Fruit fly (Drosophila melanogaster) whole organism, embryonic: Measurements from ENCODE around the gene Bace.

Experiments
- CG11247 ChIP-seq: fragments of 200-800 bp; sonication (Bioruptor generic); IDR thresholded peaks from 2 replicates; pipeline ENCODE4 v1.3.6; 2022; ENCODE audit warnings: missing biosample characterization, missing genetic modification characterization
- CG11560 ChIP-seq: fragments of 200-800 bp; sonication (Bioruptor generic); IDR thresholded peaks from 3 replicates; pipeline ENCODE4 v1.3.6; 2022; ENCODE audit warnings: missing biosample characterization, missing genetic modification characterization
- CG12299 ChIP-seq: fragments of 200-800 bp; sonication (Bioruptor generic); optimal IDR thresholded peaks from 2 replicates; lab custom pipeline; 2018; ENCODE audit warnings: missing biosample characterization, mild to moderate bottlenecking, missing genetic modification characterization
- CG13123 ChIP-seq: fragments of 200-800 bp; sonication (Bioruptor generic); optimal IDR thresholded peaks from 2 replicates; lab custom pipeline; 2016; ENCODE audit warnings: missing biosample characterization, missing genetic modification characterization
- CG13624 ChIP-seq: fragments of 200-800 bp; sonication (Bioruptor generic); optimal IDR thresholded peaks from 2 replicates; lab custom pipeline; 2016; ENCODE audit warnings: missing biosample characterization, missing genetic modification characterization
- CG16779 ChIP-seq: fragments of 200-800 bp; sonication (Bioruptor generic); IDR thresholded peaks from 2 replicates; pipeline ENCODE4 v1.3.6; 2022; ENCODE audit warnings: missing biosample characterization, missing genetic modification characterization
- CG17829 ChIP-seq: fragments of 200-800 bp; optimal IDR thresholded peaks from 2 replicates; lab custom pipeline; 2019; ENCODE audit warnings: missing biosample characterization, mild to moderate bottlenecking, missing genetic modification characterization, moderate library complexity
- CG1832 ChIP-seq: fragments of 200-800 bp; sonication (Bioruptor generic); optimal IDR thresholded peaks from 2 replicates; lab custom pipeline; 2017; ENCODE audit warnings: missing biosample characterization, mild to moderate bottlenecking, missing genetic modification characterization, inconsistent platforms
- CG2712 ChIP-seq: fragments of 200-800 bp; optimal IDR thresholded peaks from 3 replicates; lab custom pipeline; 2019; ENCODE audit warnings: missing biosample characterization, mild to moderate bottlenecking, missing genetic modification characterization, moderate library complexity
- CG2875 ChIP-seq: fragments of 200-800 bp; sonication (Bioruptor generic); optimal IDR thresholded peaks from 2 replicates; lab custom pipeline; 2017; ENCODE audit warnings: missing biosample characterization, mild to moderate bottlenecking, missing genetic modification characterization, missing genetic modification reagents
- CG30403 ChIP-seq: fragments of 200-800 bp; sonication (Bioruptor generic); optimal IDR thresholded peaks from 3 replicates; lab custom pipeline; 2016; ENCODE audit warnings: missing biosample characterization, missing genetic modification characterization
- CG31365 ChIP-seq: fragments of 200-800 bp; sonication (Bioruptor generic); optimal IDR thresholded peaks from 2 replicates; lab custom pipeline; 2018; ENCODE audit warnings: missing biosample characterization, mild to moderate bottlenecking, missing genetic modification characterization
- CG31388 ChIP-seq: fragments of 200-800 bp; sonication (Bioruptor generic); optimal IDR thresholded peaks from 2 replicates; lab custom pipeline; 2016; ENCODE audit warnings: missing biosample characterization, missing genetic modification characterization
- CG3726 ChIP-seq: fragments of 200-800 bp; sonication (Bioruptor generic); IDR thresholded peaks from 3 replicates; pipeline ENCODE4, ENCODE4 v1.3.6; 2022; ENCODE audit warnings: missing biosample characterization, missing genetic modification characterization
- CG3838 ChIP-seq: fragments of 200-800 bp; sonication (Bioruptor generic); optimal IDR thresholded peaks from 3 replicates; lab custom pipeline; 2016; ENCODE audit warnings: missing biosample characterization, missing genetic modification characterization
- CG6791 ChIP-seq: fragments of 200-800 bp; sonication (Bioruptor generic); IDR thresholded peaks from 3 replicates; pipeline ENCODE4 v1.3.6; 2022; ENCODE audit warnings: missing biosample characterization, missing genetic modification characterization; ENCODE audit not compliant: partially characterized antibody
- CG9215 ChIP-seq: fragments of 200-800 bp; sonication (Bioruptor generic); IDR thresholded peaks from 2 replicates; pipeline ENCODE4 v1.3.6; 2022; ENCODE audit warnings: missing biosample characterization, missing genetic modification characterization
- CG9437 ChIP-seq: fragments of 200-800 bp; sonication (Bioruptor generic); optimal IDR thresholded peaks from 2 replicates; lab custom pipeline; 2018; ENCODE audit warnings: missing biosample characterization, mild to moderate bottlenecking, missing genetic modification characterization
- Camta ChIP-seq: fragments of 200-800 bp; sonication (Bioruptor generic); optimal IDR thresholded peaks from 2 replicates; lab custom pipeline; 2016; ENCODE audit warnings: missing biosample characterization, missing genetic modification characterization
- D19B ChIP-seq: fragments of 200-800 bp; sonication (Bioruptor generic); optimal IDR thresholded peaks from 2 replicates; lab custom pipeline; 2017; ENCODE audit warnings: missing biosample characterization, mild to moderate bottlenecking, missing genetic modification characterization
- HLHmδ ChIP-seq: fragments of 200-800 bp; sonication (Bioruptor generic); optimal IDR thresholded peaks from 2 replicates; lab custom pipeline; 2018; ENCODE audit warnings: missing biosample characterization, mild to moderate bottlenecking, missing genetic modification characterization, moderate library complexity
- Hr39 ChIP-seq: fragments of >200 bp; optimal IDR thresholded peaks from 2 replicates; lab custom pipeline; 2017
- Lim3 ChIP-seq: fragments of 200-800 bp; sonication (Bioruptor generic); IDR thresholded peaks from 2 replicates; pipeline ENCODE4 v1.3.6; 2022; ENCODE audit warnings: missing biosample characterization, missing genetic modification characterization
- Mad ChIP-seq: fragments of 200-800 bp; sonication (Bioruptor generic); optimal IDR thresholded peaks from 2 replicates; lab custom pipeline; 2016; ENCODE audit warnings: missing biosample characterization, missing genetic modification characterization
- Meics ChIP-seq: fragments of 200-800 bp; sonication (Bioruptor generic); optimal IDR thresholded peaks from 2 replicates; lab custom pipeline; 2017; ENCODE audit warnings: missing biosample characterization, mild to moderate bottlenecking, missing genetic modification characterization
- NC2α ChIP-seq: fragments of 200-800 bp; sonication (Bioruptor generic); optimal IDR thresholded peaks from 2 replicates; lab custom pipeline; 2016; ENCODE audit warnings: missing biosample characterization, missing genetic modification characterization
- Nf-YC ChIP-seq: fragments of 200-800 bp; optimal IDR thresholded peaks from 3 replicates; lab custom pipeline; 2019; ENCODE audit warnings: missing biosample characterization, mild to moderate bottlenecking, missing genetic modification characterization, moderate library complexity
- NfI ChIP-seq: fragments of 200-800 bp; sonication (Bioruptor generic); optimal IDR thresholded peaks from 3 replicates; lab custom pipeline; 2018; ENCODE audit warnings: missing biosample characterization, mild to moderate bottlenecking, missing genetic modification characterization, moderate library complexity
- Rfx ChIP-seq: fragments of 200-800 bp; sonication (Bioruptor generic); IDR thresholded peaks from 2 replicates; pipeline ENCODE4 v1.3.6; 2022; ENCODE audit warnings: missing biosample characterization, missing genetic modification characterization
- TFAM ChIP-seq: fragments of 200-800 bp; sonication (Bioruptor generic); optimal IDR thresholded peaks from 2 replicates; lab custom pipeline; 2017; ENCODE audit warnings: missing biosample characterization, missing genetic modification characterization, inconsistent platforms
- Trl ChIP-seq, 3 experiments: fragments of >200 bp in 2 of 3; fragments of 200-800 bp in 1 of 3; sonication (Bioruptor generic) in 1 of 3; optimal IDR thresholded peaks; 2 replicates in 1 of 3; 3 replicates in 2 of 3; lab custom pipeline; 2016 to 2017; ENCODE audit warnings: missing biosample characterization in 1 of 3, missing genetic modification characterization in 1 of 3
- YL-1 ChIP-seq: fragments of 200-800 bp; sonication (Bioruptor generic); optimal IDR thresholded peaks from 3 replicates; lab custom pipeline; 2017; ENCODE audit warnings: missing biosample characterization, mild to moderate bottlenecking, missing genetic modification characterization
- chn ChIP-seq: fragments of 200-800 bp; sonication (Bioruptor generic); optimal IDR thresholded peaks from 2 replicates; lab custom pipeline; 2016; ENCODE audit warnings: missing biosample characterization, missing genetic modification characterization
- hth ChIP-seq: fragments of >200 bp; optimal IDR thresholded peaks from 2 replicates; lab custom pipeline; 2017; ENCODE audit warnings: inconsistent platforms
- insv ChIP-seq, 2 experiments: fragments of 200-800 bp; sonication (Bioruptor generic); optimal IDR thresholded peaks; 3 replicates each; lab custom pipeline; 2016 to 2018; ENCODE audit warnings: missing biosample characterization in 2 of 2, missing genetic modification characterization in 2 of 2
- kay ChIP-seq: fragments of 200-800 bp; sonication (Bioruptor generic); optimal IDR thresholded peaks from 2 replicates; lab custom pipeline; 2016; ENCODE audit warnings: missing biosample characterization, missing genetic modification characterization
- lab ChIP-seq: fragments of 200-800 bp; sonication (Bioruptor generic); optimal IDR thresholded peaks from 3 replicates; lab custom pipeline; 2017; ENCODE audit warnings: missing biosample characterization, missing genetic modification characterization, mild to moderate bottlenecking, moderate library complexity, missing genetic modification reagents
- lov ChIP-seq, 2 experiments: fragments of 200-800 bp in 1 of 2; fragments of >200 bp in 1 of 2; sonication (Bioruptor generic) in 1 of 2; IDR thresholded peaks in 1 of 2; optimal IDR thresholded peaks in 1 of 2; 2 replicates in 1 of 2; 3 replicates in 1 of 2; pipeline versions ENCODE4 v1.3.6 to Lab custom; 2017 to 2022; ENCODE audit warnings: missing biosample characterization in 1 of 2, missing genetic modification characterization in 1 of 2
- nerfin-2 ChIP-seq: fragments of 200-800 bp; sonication (Bioruptor generic); IDR thresholded peaks from 2 replicates; pipeline ENCODE4 v1.3.6; 2022; ENCODE audit warnings: missing biosample characterization, missing genetic modification characterization; ENCODE audit not compliant: partially characterized antibody
- oc ChIP-seq: fragments of 200-800 bp; sonication (Bioruptor generic); optimal IDR thresholded peaks from 2 replicates; lab custom pipeline; 2018; ENCODE audit warnings: missing biosample characterization, mild to moderate bottlenecking, missing genetic modification characterization, moderate library complexity
- scrt ChIP-seq: fragments of 200-800 bp; sonication (Bioruptor generic); optimal IDR thresholded peaks from 2 replicates; lab custom pipeline; 2018; ENCODE audit warnings: missing biosample characterization, mild to moderate bottlenecking, missing genetic modification characterization, moderate library complexity
- sens-2 ChIP-seq: fragments of 200-800 bp; sonication (Bioruptor generic); IDR thresholded peaks from 2 replicates; pipeline ENCODE4 v1.3.6; 2022; ENCODE audit warnings: missing biosample characterization, missing genetic modification characterization
- sisA ChIP-seq: fragments of 200-800 bp; sonication (Bioruptor generic); IDR thresholded peaks from 2 replicates; pipeline ENCODE4 v1.3.6; 2022; ENCODE audit warnings: missing biosample characterization, missing genetic modification characterization
- sna ChIP-seq: fragments of 200-800 bp; sonication (Bioruptor generic); IDR thresholded peaks from 2 replicates; pipeline ENCODE4 v1.3.6; 2022; ENCODE audit warnings: missing biosample characterization, missing genetic modification characterization; ENCODE audit not compliant: partially characterized antibody
- unc-4 ChIP-seq: fragments of 200-800 bp; sonication (Bioruptor generic); IDR thresholded peaks from 2 replicates; pipeline ENCODE4 v1.3.6; 2022; ENCODE audit warnings: missing biosample characterization, missing genetic modification characterization; ENCODE audit not compliant: partially characterized antibody
- usp ChIP-seq: fragments of >200 bp; optimal IDR thresholded peaks from 2 replicates; lab custom pipeline; 2017; ENCODE audit warnings: missing biosample characterization, missing genetic modification characterization
- wor ChIP-seq: fragments of 200-800 bp; sonication (Bioruptor generic); IDR thresholded peaks from 2 replicates; pipeline ENCODE4 v1.3.6; 2022; ENCODE audit warnings: missing biosample characterization, missing genetic modification characterization
- zen ChIP-seq: fragments of 200-800 bp; sonication (Bioruptor generic); optimal IDR thresholded peaks from 3 replicates; lab custom pipeline; 2018; ENCODE audit warnings: missing biosample characterization, mild to moderate bottlenecking, missing genetic modification characterization, moderate library complexity

Bace gene

dm6 chr2L:8535394-8536176 is 39.5 kb upstream of the Bace start (continued):
- TF ChIP-seq CG13624 (GFP tag; lab: Kevin White, UChicago) (peak; percentile 28), zen (tag; lab: Kevin White, UChicago) (peak; percentile 78), HLHmδ (no peak), oc (tag; lab: Kevin White, UChicago) (peak; percentile 14), CG3726 (GFP tag; lab: Robert Waterston, UW) (peak; percentile 13; the same call in 2 of the 3 replicates), CG31365 (tag; lab: Kevin White, UChicago) (peak; percentile 0), CG11247 (GFP tag; lab: Robert Waterston, UW) (peak; percentile 73), nerfin-2 (GFP tag; lab: Robert Waterston, UW) (no peak), Mad (peak; percentile 17), Trl (optimal IDR thresholded peaks at IDR 0.05; lab: Kevin White, UChicago) (peak; percentile 62 to 67), Trl (GFP tag; optimal IDR thresholded peaks at IDR 0.05; lab: Kevin White, UChicago) (peak; percentile 32), scrt (GFP tag; lab: Kevin White, UChicago) (peak; percentile 89), CG9437 (GFP tag; lab: Kevin White, UChicago) (peak; percentile 95), D19B (GFP tag; lab: Kevin White, UChicago) (peak; percentile 85), lov (optimal IDR thresholded peaks at IDR 0.05; lab: Kevin White, UChicago) (no peak), lov (GFP tag; IDR thresholded peaks at IDR 0.05; lab: Robert Waterston, UW) (peak; percentile 71; the same call in 1 of the 3 replicates), insv (GFP tag; optimal IDR thresholded peaks at IDR 0.05; lab: Kevin White, UChicago) (peak in 1 of 2 experiments; percentile 63), sisA (GFP tag; lab: Robert Waterston, UW) (peak; percentile 75), CG11560 (tag; lab: Robert Waterston, UW) (peak; percentile 74; the same call in 1 of the 3 replicates), CG31388 (peak; percentile 48), hth (lab: Kevin White, UChicago) (no peak), sens-2 (GFP tag; lab: Robert Waterston, UW) (0 out of 2 replicates have a peak, but pooled peaks have one; percentile 9), Lim3 (GFP tag; lab: Robert Waterston, UW) (no peak), Rfx (peak; percentile 64), wor (GFP tag; lab: Robert Waterston, UW) (peak; percentile 79), lab (GFP tag; lab: Kevin White, UChicago) (peak; percentile 86), Hr39 (lab: Kevin White, UChicago) (no peak), unc-4 (no peak), CG13123 (GFP tag; lab: Kevin White, UChicago) (peak; percentile 72), CG2712 (tag; lab: Kevin White, UChicago) (peak; percentile 95), CG9215 (GFP tag; lab: Robert Waterston, UW) (peak; percentile 84), Nf-YC (peak; percentile 88), CG30403 (peak; percentile 93), CG12299 (tag; lab: Kevin White, UChicago) (peak; percentile 85), sna (GFP tag; lab: Robert Waterston, UW) (no peak), Camta (GFP tag; lab: Kevin White, UChicago) (peak; percentile 63), CG1832 (GFP tag; lab: Kevin White, UChicago) (no peak), usp (GFP tag; lab: Kevin White, UChicago) (no peak), CG2875 (peak; percentile 81), NC2α (GFP tag; lab: Kevin White, UChicago) (no peak), TFAM (GFP tag; lab: Kevin White, UChicago) (no peak), CG16779 (GFP tag; lab: Robert Waterston, UW) (no peak), chn (peak; percentile 9), Meics (GFP tag; lab: Kevin White, UChicago) (peak; percentile 96), kay (GFP tag; lab: Kevin White, UChicago) (peak; percentile 23), CG17829 (tag; lab: Kevin White, UChicago) (peak; percentile 96), NfI (peak; percentile 79), CG3838 (GFP tag; lab: Kevin White, UChicago) (peak; percentile 22), YL-1 (GFP tag; lab: Kevin White, UChicago) (peak; percentile 42), CG6791 (no peak)
